Worm (Caenorhabditis elegans) whole organism, midembryonic: Measurements from ENCODE around the gene lin-36.

Source experiments
- T22C8.4 ChIP-seq: fragments of 200-800 bp; sonication (Bioruptor generic); IDR thresholded peaks from 2 replicates; pipeline ENCODE4 v1.3.6; 2022; ENCODE audit warnings: missing genetic modification characterization, missing compliant biosample characterization
- cog-1 ChIP-seq: sonication (generic microtip); optimal IDR thresholded peaks from 2 replicates; lab custom pipeline; 2016; ENCODE audit warnings: missing genetic modification characterization, missing compliant biosample characterization
- flt-1 ChIP-seq: fragments of 200-800 bp; sonication (Bioruptor generic); IDR thresholded peaks from 2 replicates; pipeline ENCODE4 v1.3.6; 2022; ENCODE audit warnings: missing genetic modification characterization, missing compliant biosample characterization
- med-1 ChIP-seq: sonication (generic microtip); optimal IDR thresholded peaks from 2 replicates; lab custom pipeline; 2017; ENCODE audit warnings: missing genetic modification characterization, mild to moderate bottlenecking, missing compliant biosample characterization, antibody characterized with exemption, missing genetic modification reagents; ENCODE audit not compliant: insufficient read depth
- ref-1 ChIP-seq: fragments of 200-800 bp; sonication (Bioruptor generic); conservative IDR thresholded peaks from 2 replicates; pipeline ENCODE4 v1.3.6; 2022; ENCODE audit warnings: missing genetic modification reagents, missing genetic modification characterization, missing compliant biosample characterization
- tab-1 ChIP-seq: fragments of 200-800 bp; sonication (Bioruptor generic); IDR thresholded peaks from 2 replicates; pipeline ENCODE4 v1.3.6; 2022; ENCODE audit warnings: missing genetic modification characterization, missing compliant biosample characterization
- ztf-23 ChIP-seq: fragments of 200-800 bp; sonication (Bioruptor generic); IDR thresholded peaks from 2 replicates; pipeline ENCODE4 v1.3.6; 2022; ENCODE audit warnings: missing genetic modification reagents, missing genetic modification characterization, missing compliant biosample characterization

DNA sequence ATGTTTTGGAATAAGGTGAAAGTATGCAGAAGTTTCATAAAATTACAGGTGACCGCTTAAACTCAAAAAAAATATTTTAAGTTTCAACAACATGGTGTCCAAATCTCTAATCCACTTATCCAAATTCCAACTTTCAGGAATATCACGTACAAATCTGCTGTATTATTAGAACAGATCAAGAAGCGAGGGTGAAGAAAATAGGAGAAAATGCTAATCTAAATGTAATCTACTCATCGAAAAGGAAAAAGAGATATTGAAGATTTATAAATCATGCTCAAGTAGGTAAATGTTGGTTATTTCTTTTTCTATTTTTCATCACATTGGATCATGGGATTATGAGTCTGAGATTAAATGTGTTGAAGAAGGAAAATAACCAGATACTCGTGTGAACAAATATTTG, 19.1 kb downstream of the lin-36 start:
- TF ChIP-seq med-1 (no peak), flt-1 (GFP tag; lab: Robert Waterston, UW) (no peak), ztf-23 (GFP tag; lab: Robert Waterston, UW) (no peak), T22C8.4 (GFP tag; lab: Robert Waterston, UW) (no peak), tab-1 (no peak), cog-1 (tag; lab: Kevin White, UChicago) (no peak), ref-1 (no peak)
